Worm (Caenorhabditis elegans) whole organism, early embryonic: Measurements from ENCODE around the gene F39E9.14.

Source experiments
- B0310.2 ChIP-seq: sonication (generic microtip); optimal IDR thresholded peaks from 2 replicates; lab custom pipeline; 2016; ENCODE audit warnings: mild to moderate bottlenecking, missing genetic modification characterization, missing compliant biosample characterization
- F13C5.2 ChIP-seq: sonication (generic microtip); optimal IDR thresholded peaks from 2 replicates; lab custom pipeline; 2017; ENCODE audit warnings: mild to moderate bottlenecking, missing genetic modification characterization, inconsistent platforms, missing compliant biosample characterization
- aly-1 ChIP-seq: sonication (generic microtip); optimal IDR thresholded peaks from 2 replicates; lab custom pipeline; 2016; ENCODE audit warnings: missing genetic modification characterization, missing compliant biosample characterization
- ama-1 ChIP-seq: fragments of 150-350 bp; optimal IDR thresholded peaks from 2 replicates; lab custom pipeline; 2014
- ceh-13 ChIP-seq: fragments of 200-800 bp; sonication (Bioruptor generic); optimal IDR thresholded peaks from 2 replicates; lab custom pipeline; 2018; ENCODE audit warnings: mild to moderate bottlenecking, missing genetic modification characterization, missing compliant biosample characterization
- ceh-36 ChIP-seq: sonication (generic microtip); optimal IDR thresholded peaks from 2 replicates; lab custom pipeline; 2016; ENCODE audit warnings: missing genetic modification characterization, inconsistent platforms, missing compliant biosample characterization
- ets-7 ChIP-seq: sonication (generic microtip); optimal IDR thresholded peaks from 2 replicates; lab custom pipeline; 2016; ENCODE audit warnings: missing genotype, missing genetic modification characterization, missing compliant biosample characterization
- flt-1 ChIP-seq: fragments of 200-800 bp; sonication (Bioruptor generic); IDR thresholded peaks from 2 replicates; pipeline ENCODE4 v1.3.6; 2022; ENCODE audit warnings: missing genetic modification characterization, missing compliant biosample characterization
- hmbx-1 ChIP-seq: sonication (generic microtip); optimal IDR thresholded peaks from 2 replicates; lab custom pipeline; 2016; ENCODE audit warnings: mild to moderate bottlenecking, missing genetic modification characterization, missing compliant biosample characterization
- hmg-4 ChIP-seq: fragments of 200-800 bp; sonication (Bioruptor generic); optimal IDR thresholded peaks from 2 replicates; lab custom pipeline; 2018; ENCODE audit warnings: mild to moderate bottlenecking, missing genetic modification characterization, missing compliant biosample characterization
- hnd-1 ChIP-seq: sonication (generic microtip); optimal IDR thresholded peaks from 2 replicates; lab custom pipeline; 2016; ENCODE audit warnings: missing genetic modification characterization, missing compliant biosample characterization
- pes-1 ChIP-seq: fragments of 200-800 bp; sonication (Bioruptor generic); IDR thresholded peaks from 2 replicates; pipeline ENCODE4 v1.3.6; 2022; ENCODE audit warnings: missing genetic modification reagents, missing genetic modification characterization, missing compliant biosample characterization
- scrt-1 ChIP-seq: fragments of 200-800 bp; sonication (Bioruptor generic); IDR thresholded peaks from 2 replicates; pipeline ENCODE4 v1.3.6; 2022; ENCODE audit warnings: missing genetic modification characterization, missing compliant biosample characterization
- sea-1 ChIP-seq: fragments of 200-800 bp; sonication (Bioruptor generic); conservative IDR thresholded peaks from 2 replicates; pipeline ENCODE4 v1.3.6; 2022; ENCODE audit warnings: missing genetic modification characterization, missing compliant biosample characterization
- tbx-11 ChIP-seq: fragments of 200-800 bp; sonication (Bioruptor generic); IDR thresholded peaks from 2 replicates; pipeline ENCODE4 v1.3.6; 2022; ENCODE audit warnings: missing genetic modification characterization, missing compliant biosample characterization
- tbx-37 ChIP-seq: fragments of 200-800 bp; sonication (Bioruptor generic); conservative IDR thresholded peaks from 2 replicates; pipeline ENCODE4 v1.3.6; 2022; ENCODE audit warnings: missing genetic modification reagents, missing genetic modification characterization, missing compliant biosample characterization
- tra-4 ChIP-seq: sonication (generic microtip); optimal IDR thresholded peaks from 2 replicates; lab custom pipeline; 2017; ENCODE audit warnings: missing genetic modification characterization, missing compliant biosample characterization

F39E9.14 gene

ce11 chrII:3295193-3295592 lies 4.7 kb upstream of the F39E9.14 start, which contains the start of gene btb-17:
btb-17 (plus strand) TSS chrII:3295405.
- TF ChIP-seq tra-4 (tag; lab: Kevin White, UChicago) (no peak), F13C5.2 (no peak), ama-1 (lab: Kevin White, UChicago) (no peak), hnd-1 (tag; lab: Kevin White, UChicago) (no peak), ceh-13 (GFP tag; lab: Kevin White, UChicago) (no peak), hmbx-1 (no peak), ets-7 (tag; lab: Kevin White, UChicago) (no peak), flt-1 (no peak), tbx-11 (no peak), aly-1 (tag; lab: Kevin White, UChicago) (no peak), B0310.2 (tag; lab: Kevin White, UChicago) (no peak), tbx-37 (GFP tag; lab: Robert Waterston, UW) (no peak), ceh-36 (tag; lab: Kevin White, UChicago) (no peak), pes-1 (no peak), hmg-4 (no peak), scrt-1 (GFP tag; lab: Robert Waterston, UW) (no peak), sea-1 (GFP tag; lab: Robert Waterston, UW) (no peak)

- TF ChIP-seq ceh-36 (tag; lab: Kevin White, UChicago) (no peak), ets-7 (tag; lab: Kevin White, UChicago) (no peak), pes-1 (no peak), scrt-1 (GFP tag; lab: Robert Waterston, UW) (no peak), ama-1 (lab: Kevin White, UChicago) (no peak), sea-1 (GFP tag; lab: Robert Waterston, UW) (no peak), aly-1 (tag; lab: Kevin White, UChicago) (no peak), tra-4 (tag; lab: Kevin White, UChicago) (no peak), flt-1 (no peak), F13C5.2 (no peak), hnd-1 (tag; lab: Kevin White, UChicago) (no peak), hmbx-1 (no peak), B0310.2 (tag; lab: Kevin White, UChicago) (no peak), tbx-11 (no peak), hmg-4 (no peak), ceh-13 (GFP tag; lab: Kevin White, UChicago) (no peak), tbx-37 (GFP tag; lab: Robert Waterston, UW) (no peak)
These were observed 3.4 kb downstream of the F39E9.14 start, which contains the start of gene sri-63 for ce11 chrII:3287073-3287472. sri-63 (plus strand) TSS chrII:3287373.

- no peak for TF ChIP-seq sea-1 (GFP tag; lab: Robert Waterston, UW)
- no peak for TF ChIP-seq ceh-13 (GFP tag; lab: Kevin White, UChicago)
- TF ChIP-seq aly-1 (tag; lab: Kevin White, UChicago) = no peak
- TF ChIP-seq ama-1 (lab: Kevin White, UChicago) = no peak
- TF ChIP-seq flt-1 = no peak
- no peak for TF ChIP-seq tbx-37 (GFP tag; lab: Robert Waterston, UW)
- no peak for TF ChIP-seq ceh-36 (tag; lab: Kevin White, UChicago)
- TF ChIP-seq F13C5.2 = no peak
- TF ChIP-seq pes-1 = no peak
- TF ChIP-seq hnd-1 (tag; lab: Kevin White, UChicago) = no peak
- no peak for TF ChIP-seq scrt-1 (GFP tag; lab: Robert Waterston, UW)
- no peak for TF ChIP-seq hmg-4
- TF ChIP-seq tra-4 (tag; lab: Kevin White, UChicago) = no peak
- no peak for TF ChIP-seq hmbx-1
- no peak for TF ChIP-seq tbx-11
- no peak for TF ChIP-seq B0310.2 (tag; lab: Kevin White, UChicago)
- TF ChIP-seq ets-7 (tag; lab: Kevin White, UChicago) = no peak
These were observed 5.9 kb downstream of the F39E9.14 start, which contains the start of gene scl-15 for ce11 chrII:3284558-3284957. scl-15 (minus strand) TSS chrII:3284658.

- TF ChIP-seq ceh-36 (tag; lab: Kevin White, UChicago) = no peak
- TF ChIP-seq hmbx-1 = no peak
- no peak for TF ChIP-seq flt-1
- TF ChIP-seq tra-4 (tag; lab: Kevin White, UChicago) = no peak
- no peak for TF ChIP-seq scrt-1 (GFP tag; lab: Robert Waterston, UW)
- TF ChIP-seq pes-1 = no peak
- no peak for TF ChIP-seq aly-1 (tag; lab: Kevin White, UChicago)
- no peak for TF ChIP-seq hnd-1 (tag; lab: Kevin White, UChicago)
- TF ChIP-seq sea-1 (GFP tag; lab: Robert Waterston, UW) = no peak
- no peak for TF ChIP-seq tbx-37 (GFP tag; lab: Robert Waterston, UW)
- no peak for TF ChIP-seq hmg-4
- TF ChIP-seq ama-1 (lab: Kevin White, UChicago) = no peak
- TF ChIP-seq ceh-13 (GFP tag; lab: Kevin White, UChicago) = no peak
- TF ChIP-seq tbx-11 = no peak
- no peak for TF ChIP-seq ets-7 (tag; lab: Kevin White, UChicago)
- TF ChIP-seq F13C5.2 = no peak
- no peak for TF ChIP-seq B0310.2 (tag; lab: Kevin White, UChicago)
These were observed 8.1 kb downstream of the F39E9.14 start, which contains the start of gene nep-13 for ce11 chrII:3282353-3282752. nep-13 (plus strand) TSS chrII:3282653.

- TF ChIP-seq ets-7 (tag; lab: Kevin White, UChicago) = no peak
- no peak for TF ChIP-seq ceh-36 (tag; lab: Kevin White, UChicago)
- TF ChIP-seq flt-1 = no peak
- TF ChIP-seq hmg-4 = no peak
- no peak for TF ChIP-seq tbx-37 (GFP tag; lab: Robert Waterston, UW)
- no peak for TF ChIP-seq hmbx-1
- no peak for TF ChIP-seq aly-1 (tag; lab: Kevin White, UChicago)
- no peak for TF ChIP-seq scrt-1 (GFP tag; lab: Robert Waterston, UW)
- TF ChIP-seq F13C5.2 = no peak
These were observed 11.8 kb downstream of the F39E9.14 start, which contains the start of gene wht-4 for ce11 chrII:3278634-3279033. wht-4 (plus strand) TSS chrII:3278934.

ce11 chrII:3277686-3278085 lies 12.8 kb downstream of the F39E9.14 start, which contains the start of gene F02E11.4:
F02E11.4 (minus strand) TSS chrII:3277786.
- TF ChIP-seq scrt-1 (GFP tag; lab: Robert Waterston, UW) (no peak), F13C5.2 (no peak), hnd-1 (tag; lab: Kevin White, UChicago) (no peak), tbx-11 (no peak), ama-1 (lab: Kevin White, UChicago) (no peak), ets-7 (tag; lab: Kevin White, UChicago) (no peak), tbx-37 (GFP tag; lab: Robert Waterston, UW) (no peak), B0310.2 (tag; lab: Kevin White, UChicago) (no peak), ceh-13 (GFP tag; lab: Kevin White, UChicago) (no peak), pes-1 (no peak), hmbx-1 (no peak), flt-1 (no peak), sea-1 (GFP tag; lab: Robert Waterston, UW) (no peak), aly-1 (tag; lab: Kevin White, UChicago) (no peak), ceh-36 (tag; lab: Kevin White, UChicago) (no peak), hmg-4 (no peak)
